Fruit fly (Drosophila melanogaster) whole organism, embryonic: Measurements from ENCODE around the gene CG1309.
A peak's percentile ranks its signal among the peaks of the same experiment; 100 is the strongest.

Experiments used
- Asciz ChIP-seq: fragments of 200-800 bp; sonication (Bioruptor generic); optimal IDR thresholded peaks from 2 replicates; lab custom pipeline; 2017; ENCODE audit warnings: missing biosample characterization, mild to moderate bottlenecking, missing genetic modification characterization, missing genetic modification reagents
- Atf3 ChIP-seq: fragments of 200-800 bp; sonication (Bioruptor generic); optimal IDR thresholded peaks from 3 replicates; lab custom pipeline; 2016; ENCODE audit warnings: missing biosample characterization, missing genetic modification characterization
- Bdp1 ChIP-seq: fragments of 200-800 bp; sonication (Bioruptor generic); optimal IDR thresholded peaks from 3 replicates; lab custom pipeline; 2016; ENCODE audit warnings: missing biosample characterization, missing genetic modification characterization
- CG10147 ChIP-seq: fragments of 200-800 bp; sonication (Bioruptor generic); optimal IDR thresholded peaks from 2 replicates; lab custom pipeline; 2019; ENCODE audit warnings: missing biosample characterization, mild to moderate bottlenecking, missing genetic modification characterization, moderate library complexity
- CG11093 ChIP-seq: fragments of 200-800 bp; sonication (Bioruptor generic); IDR thresholded peaks from 3 replicates; pipeline ENCODE4 v1.3.6; 2022; ENCODE audit warnings: missing biosample characterization, missing genetic modification characterization
- CG12155 ChIP-seq: fragments of 200-800 bp; sonication (Bioruptor generic); optimal IDR thresholded peaks from 3 replicates; lab custom pipeline; 2016; ENCODE audit warnings: missing biosample characterization, missing genetic modification characterization
- CG13296 ChIP-seq: fragments of 200-800 bp; sonication (Bioruptor generic); optimal IDR thresholded peaks from 3 replicates; lab custom pipeline; 2018; ENCODE audit warnings: missing biosample characterization, mild to moderate bottlenecking, missing genetic modification characterization
- CG13624 ChIP-seq: fragments of 200-800 bp; sonication (Bioruptor generic); optimal IDR thresholded peaks from 2 replicates; lab custom pipeline; 2016; ENCODE audit warnings: missing biosample characterization, missing genetic modification characterization
- CG15073 ChIP-seq: fragments of 200-800 bp; sonication (Bioruptor generic); optimal IDR thresholded peaks from 2 replicates; lab custom pipeline; 2016; ENCODE audit warnings: missing biosample characterization, missing genetic modification characterization
- CG1647 ChIP-seq: fragments of 200-800 bp; sonication (Bioruptor generic); optimal IDR thresholded peaks from 3 replicates; lab custom pipeline; 2016; ENCODE audit warnings: missing biosample characterization, missing genetic modification characterization
- CG16779 ChIP-seq: fragments of 200-800 bp; sonication (Bioruptor generic); IDR thresholded peaks from 2 replicates; pipeline ENCODE4 v1.3.6; 2022; ENCODE audit warnings: missing biosample characterization, missing genetic modification characterization
- CG17328 ChIP-seq: fragments of 200-800 bp; sonication (Bioruptor generic); IDR thresholded peaks from 2 replicates; pipeline ENCODE4 v1.3.6; 2022; ENCODE audit warnings: missing biosample characterization, missing genetic modification characterization
- CG17361 ChIP-seq: fragments of 200-800 bp; sonication (Bioruptor generic); IDR thresholded peaks from 3 replicates; pipeline ENCODE4 v1.3.6; 2022; ENCODE audit warnings: missing biosample characterization, missing genetic modification characterization
- CG1832 ChIP-seq: fragments of 200-800 bp; sonication (Bioruptor generic); optimal IDR thresholded peaks from 2 replicates; lab custom pipeline; 2017; ENCODE audit warnings: missing biosample characterization, mild to moderate bottlenecking, missing genetic modification characterization, inconsistent platforms
- CG31388 ChIP-seq: fragments of 200-800 bp; sonication (Bioruptor generic); optimal IDR thresholded peaks from 2 replicates; lab custom pipeline; 2016; ENCODE audit warnings: missing biosample characterization, missing genetic modification characterization
- CG42726 ChIP-seq: fragments of 200-800 bp; sonication (Bioruptor generic); IDR thresholded peaks from 2 replicates; pipeline ENCODE4 v1.3.6; 2022; ENCODE audit warnings: missing biosample characterization, missing genetic modification characterization; ENCODE audit not compliant: partially characterized antibody
- CG5180 ChIP-seq: fragments of 200-800 bp; sonication (Bioruptor generic); optimal IDR thresholded peaks from 3 replicates; lab custom pipeline; 2017; ENCODE audit warnings: missing biosample characterization, missing genetic modification characterization, mild to moderate bottlenecking, moderate library complexity, missing genetic modification reagents
- CG6272 ChIP-seq: fragments of 200-800 bp; sonication (Bioruptor generic); IDR thresholded peaks from 2 replicates; pipeline ENCODE4 v1.3.6; 2022; ENCODE audit warnings: missing biosample characterization, missing genetic modification characterization
- CG6813 ChIP-seq: fragments of 200-800 bp; sonication (Bioruptor generic); optimal IDR thresholded peaks from 2 replicates; lab custom pipeline; 2017; ENCODE audit warnings: missing biosample characterization, missing genetic modification characterization, mild to moderate bottlenecking, moderate library complexity, missing genetic modification reagents
- CG7839 ChIP-seq: fragments of 200-800 bp; sonication (Bioruptor generic); optimal IDR thresholded peaks from 3 replicates; lab custom pipeline; 2018; ENCODE audit warnings: missing biosample characterization, mild to moderate bottlenecking, missing genetic modification characterization, moderate library complexity
- CG8765 ChIP-seq: fragments of 200-800 bp; sonication (Bioruptor generic); IDR thresholded peaks from 2 replicates; pipeline ENCODE4 v1.3.6; 2022; ENCODE audit warnings: missing biosample characterization, missing genetic modification characterization
- CG9215 ChIP-seq: fragments of 200-800 bp; sonication (Bioruptor generic); IDR thresholded peaks from 2 replicates; pipeline ENCODE4 v1.3.6; 2022; ENCODE audit warnings: missing biosample characterization, missing genetic modification characterization
- CHES-1-like ChIP-seq: fragments of 200-800 bp; sonication (Bioruptor generic); optimal IDR thresholded peaks from 2 replicates; lab custom pipeline; 2016; ENCODE audit warnings: missing biosample characterization, missing genetic modification characterization
- Dek ChIP-seq: fragments of 200-800 bp; sonication (Bioruptor generic); optimal IDR thresholded peaks from 3 replicates; lab custom pipeline; 2019; ENCODE audit warnings: missing biosample characterization, mild to moderate bottlenecking, missing genetic modification characterization, moderate library complexity
- Doc2 ChIP-seq: fragments of 200-800 bp; sonication (Bioruptor generic); IDR thresholded peaks from 2 replicates; pipeline ENCODE4 v1.3.6; 2022; ENCODE audit warnings: missing biosample characterization, missing genetic modification characterization
- Ets97D ChIP-seq: fragments of 200-800 bp; sonication (Bioruptor generic); optimal IDR thresholded peaks from 3 replicates; lab custom pipeline; 2016; ENCODE audit warnings: missing biosample characterization, missing genetic modification characterization
- Med ChIP-seq: fragments of 200-800 bp; sonication (Bioruptor generic); peaks from one replicate; lab custom pipeline; 2016; ENCODE audit warnings: missing biosample characterization, missing genetic modification characterization, mild to moderate bottlenecking, inconsistent platforms, moderate library complexity
- Pdp1 ChIP-seq, 2 experiments: fragments of 200-800 bp; sonication (Bioruptor generic); optimal IDR thresholded peaks; 3 replicates each; lab custom pipeline; 2016; ENCODE audit warnings: missing biosample characterization in 2 of 2, missing genetic modification characterization in 2 of 2, mild to moderate bottlenecking in 1 of 2, moderate library complexity in 1 of 2
- Ptx1 ChIP-seq: fragments of 200-800 bp; sonication (Bioruptor generic); IDR thresholded peaks from 2 replicates; pipeline ENCODE4 v1.3.6; 2022; ENCODE audit warnings: missing biosample characterization, missing genetic modification characterization
- Sox102F ChIP-seq: fragments of 200-800 bp; sonication (Bioruptor generic); optimal IDR thresholded peaks from 2 replicates; lab custom pipeline; 2018; ENCODE audit warnings: missing biosample characterization, mild to moderate bottlenecking, missing genetic modification characterization, moderate library complexity
- Trl ChIP-seq, 3 experiments: fragments of >200 bp in 2 of 3; fragments of 200-800 bp in 1 of 3; sonication (Bioruptor generic) in 1 of 3; optimal IDR thresholded peaks; 2 replicates in 1 of 3; 3 replicates in 2 of 3; lab custom pipeline; 2016 to 2017; ENCODE audit warnings: missing biosample characterization in 1 of 3, missing genetic modification characterization in 1 of 3
- aop ChIP-seq: fragments of 200-800 bp; sonication (Bioruptor generic); IDR thresholded peaks from 2 replicates; pipeline ENCODE4 v1.3.6; 2022; ENCODE audit warnings: missing biosample characterization, missing genetic modification characterization
- ase ChIP-seq: fragments of 200-800 bp; sonication (Bioruptor generic); IDR thresholded peaks from 3 replicates; pipeline ENCODE4 v1.3.6; 2022; ENCODE audit warnings: missing biosample characterization, missing genetic modification characterization
- ash1 ChIP-seq: fragments of 200-800 bp; sonication (Bioruptor generic); optimal IDR thresholded peaks from 2 replicates; lab custom pipeline; 2018; ENCODE audit warnings: missing biosample characterization, mild to moderate bottlenecking, missing genetic modification characterization
- dati ChIP-seq: fragments of 200-800 bp; sonication (Bioruptor generic); IDR thresholded peaks from 2 replicates; pipeline ENCODE4 v1.3.6; 2022; ENCODE audit warnings: missing biosample characterization, missing genetic modification characterization
- grn ChIP-seq: fragments of 200-800 bp; sonication (Bioruptor generic); optimal IDR thresholded peaks from 3 replicates; lab custom pipeline; 2017; ENCODE audit warnings: missing biosample characterization, missing genetic modification characterization
- kah ChIP-seq: fragments of 200-800 bp; sonication (Bioruptor generic); optimal IDR thresholded peaks from 2 replicates; lab custom pipeline; 2018; ENCODE audit warnings: missing biosample characterization, mild to moderate bottlenecking, missing genetic modification characterization
- ken ChIP-seq: fragments of 200-800 bp; sonication (Bioruptor generic); IDR thresholded peaks from 3 replicates; pipeline ENCODE4 v1.3.6; 2022; ENCODE audit warnings: missing biosample characterization, missing genetic modification characterization
- lola ChIP-seq, 3 experiments: fragments of >200 bp in 2 of 3; fragments of 200-800 bp in 1 of 3; sonication (Bioruptor generic) in 1 of 3; optimal IDR thresholded peaks; 2 replicates each; lab custom pipeline; 2017 to 2019; ENCODE audit warnings: missing biosample characterization in 3 of 3, missing genetic modification characterization in 3 of 3, mild to moderate bottlenecking in 1 of 3, moderate library complexity in 1 of 3
- mam ChIP-seq: fragments of 200-800 bp; sonication (Bioruptor generic); optimal IDR thresholded peaks from 3 replicates; lab custom pipeline; 2016; ENCODE audit warnings: missing biosample characterization, missing genetic modification characterization
- mirr ChIP-seq: fragments of 200-800 bp; sonication (Bioruptor generic); optimal IDR thresholded peaks from 3 replicates; lab custom pipeline; 2018; ENCODE audit warnings: missing biosample characterization, mild to moderate bottlenecking, missing genetic modification characterization
- org-1 ChIP-seq: fragments of 200-800 bp; sonication (Bioruptor generic); optimal IDR thresholded peaks from 2 replicates; lab custom pipeline; 2017; ENCODE audit warnings: missing biosample characterization, missing genetic modification characterization
- pan ChIP-seq, 4 experiments: fragments of >200 bp in 3 of 4; fragments of 200-800 bp in 1 of 4; sonication (Bioruptor generic) in 1 of 4; optimal IDR thresholded peaks in 3 of 4; IDR thresholded peaks in 1 of 4; 2 replicates each; pipeline versions ENCODE4 v1.3.6 to Lab custom; 2017 to 2022; ENCODE audit warnings: missing biosample characterization in 2 of 4, missing genetic modification characterization in 2 of 4, mixed read lengths in 1 of 4
- sens ChIP-seq: fragments of 200-800 bp; sonication (Bioruptor generic); peaks from one replicate; lab custom pipeline; 2016; ENCODE audit warnings: missing biosample characterization, missing genetic modification characterization
- sug ChIP-seq: fragments of 200-800 bp; optimal IDR thresholded peaks from 2 replicates; lab custom pipeline; 2019; ENCODE audit warnings: missing biosample characterization, mild to moderate bottlenecking, missing genetic modification characterization, moderate library complexity
- tap ChIP-seq: fragments of 200-800 bp; optimal IDR thresholded peaks from 3 replicates; lab custom pipeline; 2019; ENCODE audit warnings: missing biosample characterization, mild to moderate bottlenecking, missing genetic modification characterization, moderate library complexity
- tup ChIP-seq: fragments of 200-800 bp; sonication (Bioruptor generic); optimal IDR thresholded peaks from 2 replicates; lab custom pipeline; 2016; ENCODE audit warnings: missing biosample characterization, mild to moderate bottlenecking, missing genetic modification characterization, moderate library complexity
- tx ChIP-seq: fragments of 200-800 bp; sonication (Bioruptor generic); optimal IDR thresholded peaks from 2 replicates; lab custom pipeline; 2016; ENCODE audit warnings: missing biosample characterization, missing genetic modification characterization
- zen ChIP-seq: fragments of 200-800 bp; sonication (Bioruptor generic); optimal IDR thresholded peaks from 3 replicates; lab custom pipeline; 2018; ENCODE audit warnings: missing biosample characterization, mild to moderate bottlenecking, missing genetic modification characterization, moderate library complexity

The CG1309 gene

dm6 chr3L:4292120-4292697 is 33.0 kb downstream of the CG1309 start, which contains the start of the genes CG15012 and Fdx2 (continued):
- TF ChIP-seq tx (GFP tag; lab: Kevin White, UChicago) (peak; percentile 26), CG42726 (GFP tag; lab: Robert Waterston, UW) (no peak), ase (GFP tag; lab: Robert Waterston, UW) (no peak), kah (no peak), CG1832 (no peak), aop (GFP tag; lab: Robert Waterston, UW) (no peak), lola (GFP tag; optimal IDR thresholded peaks at IDR 0.05; lab: Kevin White, UChicago) (peak in 1 of 3 experiments; percentile 31), Atf3 (GFP tag; lab: Kevin White, UChicago) (no peak), CG6272 (GFP tag; lab: Robert Waterston, UW) (no peak), CG9215 (no peak), Asciz (GFP tag; lab: Kevin White, UChicago) (no peak), pan (optimal IDR thresholded peaks at IDR 0.05; lab: Kevin White, UChicago) (no peak), pan (GFP tag; optimal IDR thresholded peaks at IDR 0.05 in 1 of 2, IDR thresholded peaks at IDR 0.05 in 1 of 2) (no peak), mam (GFP tag; lab: Kevin White, UChicago) (peak; percentile 46), tap (tag; lab: Kevin White, UChicago) (no peak), CG7839 (peak; percentile 7), CG6813 (GFP tag; lab: Kevin White, UChicago) (no peak), CG31388 (no peak), ken (GFP tag; lab: Robert Waterston, UW) (no peak), Trl (optimal IDR thresholded peaks at IDR 0.05; lab: Kevin White, UChicago) (no peak), Trl (GFP tag; optimal IDR thresholded peaks at IDR 0.05; lab: Kevin White, UChicago) (no peak), CG5180 (no peak), CG16779 (no peak), zen (tag; lab: Kevin White, UChicago) (peak; percentile 61), tup (GFP tag; lab: Kevin White, UChicago) (no peak), ash1 (GFP tag; lab: Kevin White, UChicago) (no peak)

- TF ChIP-seq sens (peak; percentile 72), Med (GFP tag; lab: Kevin White, UChicago) (peak; percentile 72), CG10147 (GFP tag; lab: Kevin White, UChicago) (no peak), dati (GFP tag; lab: Robert Waterston, UW) (no peak)
Measured at dm6 chr3L:4293304-4293703, 34.1 kb downstream of the CG1309 start.

- no peak for TF ChIP-seq CG8765 (GFP tag; lab: Robert Waterston, UW)
- TF ChIP-seq Ptx1 (GFP tag; lab: Robert Waterston, UW) = no peak
- TF ChIP-seq org-1 (GFP tag; lab: Kevin White, UChicago) = no peak
- peak in 1 of 2 experiments; percentile 22 for TF ChIP-seq Pdp1 (GFP tag; optimal IDR thresholded peaks at IDR 0.05; lab: Kevin White, UChicago)
- TF ChIP-seq CHES-1-like (GFP tag; lab: Kevin White, UChicago) = no peak
- no peak for TF ChIP-seq CG12155 (GFP tag; lab: Kevin White, UChicago)
- TF ChIP-seq CG17361 = no peak
- TF ChIP-seq CG11093 (GFP tag; lab: Robert Waterston, UW) = no peak
- TF ChIP-seq Sox102F (GFP tag; lab: Kevin White, UChicago) = no peak
- peak; percentile 1 for TF ChIP-seq Dek (tag; lab: Kevin White, UChicago)
- TF ChIP-seq Ets97D (GFP tag; lab: Kevin White, UChicago) = no peak
- TF ChIP-seq CG13296 (GFP tag; lab: Kevin White, UChicago) = no peak
- peak; percentile 5 for TF ChIP-seq mirr
- TF ChIP-seq CG1647 (GFP tag; lab: Kevin White, UChicago) = no peak
- peak; percentile 95 for TF ChIP-seq sug
- no peak for TF ChIP-seq CG13624 (GFP tag; lab: Kevin White, UChicago)
- TF ChIP-seq grn (GFP tag; lab: Kevin White, UChicago) = peak; percentile 35
- no peak for TF ChIP-seq CG17328 (GFP tag; lab: Robert Waterston, UW)
- no peak for TF ChIP-seq Doc2
- no peak for TF ChIP-seq Bdp1 (GFP tag; lab: Kevin White, UChicago)
- TF ChIP-seq CG15073 (GFP tag; lab: Kevin White, UChicago) = no peak
Measured at dm6 chr3L:4293711-4294110, 34.5 kb downstream of the CG1309 start.
